Worm (Caenorhabditis elegans) whole organism, L4/young adult: ENCODE data around the gene ceh-76.

Source experiments
- W03F9.2 ChIP-seq: fragments of 150-350 bp; optimal IDR thresholded peaks from 2 replicates; lab custom pipeline; 2014; ENCODE audit warnings: missing biosample characterization, missing genetic modification characterization
- dao-5 ChIP-seq: sonication (generic microtip); optimal IDR thresholded peaks from 2 replicates; lab custom pipeline; 2016; ENCODE audit warnings: missing genotype, missing genetic modification characterization, moderate library complexity, missing compliant biosample characterization
- him-1 ChIP-seq: sonication (generic microtip); optimal IDR thresholded peaks from 2 replicates; lab custom pipeline; 2016; ENCODE audit warnings: missing genotype, missing genetic modification reagents, missing genetic modification characterization, missing compliant biosample characterization

Gene ceh-76

DNA sequence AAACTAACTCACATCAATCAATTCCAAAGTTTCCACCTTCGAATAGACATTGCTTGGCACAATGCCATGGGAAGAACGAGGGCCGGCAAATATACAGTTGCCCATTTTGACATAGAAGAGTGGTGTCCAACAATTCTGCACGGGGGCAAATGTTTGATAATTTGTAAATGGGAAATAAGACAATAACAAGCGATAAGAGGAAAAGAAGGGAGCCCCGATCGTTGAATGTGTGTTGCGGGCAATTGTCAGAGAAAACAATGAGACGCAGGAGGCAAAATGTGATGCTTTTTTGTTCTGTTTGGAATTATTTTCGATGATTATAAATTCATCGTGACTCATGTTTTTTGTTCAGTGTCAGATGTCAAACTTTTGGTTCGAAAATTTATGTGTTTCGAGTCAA is 38.3 kb downstream of the ceh-76 start, which contains the start of gene pals-34:
Gene pals-34, minus strand, starts transcription at position 280 of the 400 bp plus-strand sequence.
- TF ChIP-seq W03F9.2 (tag; lab: Kevin White, UChicago) (no peak), him-1 (tag; lab: Kevin White, UChicago) (no peak), dao-5 (tag; lab: Kevin White, UChicago) (no peak)

DNA sequence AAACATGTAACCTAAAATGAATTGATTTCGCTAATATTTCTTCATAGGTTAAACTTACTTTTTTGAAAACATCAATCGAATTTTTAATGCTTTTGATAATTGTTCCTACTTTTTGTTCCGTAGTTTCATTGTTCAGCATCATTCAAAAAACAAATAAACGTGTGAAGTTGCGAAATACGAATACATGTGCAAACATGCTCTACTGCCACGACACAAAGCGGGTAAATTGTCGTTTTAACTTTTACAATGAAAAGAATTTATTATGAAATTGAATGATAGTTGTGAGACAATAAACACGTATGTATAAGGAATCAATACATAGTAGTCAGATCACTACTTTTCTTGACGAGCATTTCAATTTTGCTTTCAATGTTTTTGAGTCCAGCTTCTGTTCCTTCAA is 39.3 kb downstream of the ceh-76 start, which contains the start of gene F26D11.12:
Gene F26D11.12, minus strand, starts transcription at position 145 of the 400 bp plus-strand sequence.
- TF ChIP-seq dao-5 (tag; lab: Kevin White, UChicago), result no peak
- TF ChIP-seq W03F9.2 (tag; lab: Kevin White, UChicago), result peak; percentile 5
- no peak for TF ChIP-seq him-1 (tag; lab: Kevin White, UChicago)

DNA sequence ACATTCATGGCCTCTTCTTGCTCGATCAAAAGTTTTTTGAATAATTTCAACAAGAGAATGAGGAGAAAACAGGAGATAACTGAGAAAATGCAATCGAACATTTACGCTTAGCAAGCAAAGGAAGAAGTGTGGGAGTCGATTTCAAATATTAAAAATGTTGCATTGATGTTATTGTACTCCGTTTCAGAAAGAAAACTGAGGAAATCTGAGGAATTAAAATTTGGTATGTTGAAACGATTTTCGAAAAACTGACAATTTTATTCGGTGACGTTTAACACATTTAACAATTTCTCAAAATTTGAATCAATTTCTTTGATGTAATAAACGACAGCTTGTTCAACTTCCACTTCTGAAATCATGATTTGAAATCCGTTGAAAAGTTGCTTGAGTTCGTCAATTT is 39.9 kb downstream of the ceh-76 start, which contains the start of gene F26D11.13:
Gene F26D11.13, minus strand, starts transcription at position 101 of the 400 bp plus-strand sequence.
- TF ChIP-seq dao-5 (tag; lab: Kevin White, UChicago), result no peak
- no peak for TF ChIP-seq W03F9.2 (tag; lab: Kevin White, UChicago)
- TF ChIP-seq him-1 (tag; lab: Kevin White, UChicago), result no peak

DNA sequence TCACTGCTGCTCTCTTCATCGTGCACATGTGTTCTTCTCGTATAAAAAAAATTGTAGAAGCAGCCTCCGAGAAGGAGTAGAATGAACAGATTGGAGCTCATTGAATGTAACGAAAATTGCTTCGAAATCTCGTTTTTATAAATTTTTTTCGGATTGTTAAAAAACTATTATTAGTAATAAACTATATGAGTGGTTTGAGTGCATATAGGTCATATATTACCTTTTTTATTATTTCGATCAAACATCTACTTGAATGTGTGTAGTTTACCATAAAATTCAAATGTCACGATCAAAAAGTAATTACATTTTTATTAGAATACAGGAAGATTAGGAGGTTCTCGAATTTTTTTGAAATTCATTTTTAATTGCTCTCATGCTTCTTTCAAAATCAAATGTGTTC is 41.6 kb downstream of the ceh-76 start, which contains the start of gene clec-216:
Gene clec-216, minus strand, starts transcription at position 101 of the 400 bp plus-strand sequence.
- TF ChIP-seq W03F9.2 (tag; lab: Kevin White, UChicago) (no peak), him-1 (tag; lab: Kevin White, UChicago) (no peak), dao-5 (tag; lab: Kevin White, UChicago) (no peak)

DNA sequence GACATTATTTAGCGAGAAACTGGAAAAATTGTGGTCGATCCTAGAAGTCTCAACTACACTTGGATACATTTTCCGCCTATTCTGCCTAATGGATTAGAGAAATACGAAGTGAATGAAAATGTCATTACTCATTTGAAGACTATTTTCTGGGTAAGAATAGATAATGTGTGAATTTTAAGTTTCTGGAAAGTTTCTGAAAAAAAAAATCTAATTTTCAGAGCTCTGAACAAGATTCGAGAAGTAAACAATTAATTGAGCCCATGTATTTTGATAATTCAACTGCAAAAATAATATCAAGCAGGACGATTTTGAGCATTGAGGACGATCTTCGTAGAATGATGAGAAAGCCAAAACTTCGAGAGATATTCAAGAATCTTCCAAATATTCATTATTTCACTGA is 48.2 kb downstream of the ceh-76 start:
- TF ChIP-seq W03F9.2 (tag; lab: Kevin White, UChicago), result no peak
- no peak for TF ChIP-seq dao-5 (tag; lab: Kevin White, UChicago)
- TF ChIP-seq him-1 (tag; lab: Kevin White, UChicago), result no peak
